Worm (Caenorhabditis elegans): Measurements from ENCODE around the gene hadb-1.

DNA sequence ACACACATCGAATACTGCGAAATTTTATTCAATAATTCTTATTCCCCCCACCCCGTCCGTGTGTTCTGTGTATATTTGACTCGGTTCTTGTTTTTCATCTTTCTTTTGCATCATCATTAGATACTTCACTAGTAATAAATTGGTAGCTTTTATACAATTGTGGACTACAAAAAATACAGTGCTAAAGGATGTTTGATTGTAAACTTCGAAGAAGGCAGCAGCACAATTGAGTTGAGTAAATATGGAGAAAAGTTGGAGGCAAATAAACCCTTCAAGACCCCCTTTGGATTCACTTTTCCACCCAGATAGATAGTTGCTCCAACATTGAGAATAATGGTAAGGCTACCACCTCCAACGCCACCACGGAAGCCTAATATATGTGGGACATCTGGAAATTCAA is 5.0 kb upstream of the hadb-1 start, which contains the start of gene B0303.7:
- TF ChIP-seq dao-5 (tag; optimal IDR thresholded peaks at IDR 0.05) = no peak
- no peak for TF ChIP-seq him-1 (tag; optimal IDR thresholded peaks at IDR 0.05)

Data from whole organism, L4/young adult.